Fruit fly (Drosophila melanogaster) whole organism, pupa: Measurements from ENCODE around the gene CG42537.

Source experiments
- CG10348 ChIP-seq: fragments of 200-800 bp; sonication (Bioruptor generic); IDR thresholded peaks from 2 replicates; pipeline ENCODE4 v1.3.6; 2022; ENCODE audit warnings: missing biosample characterization, missing genetic modification characterization
- CG12605 ChIP-seq: fragments of 200-800 bp; sonication (Bioruptor generic); IDR thresholded peaks from 2 replicates; pipeline ENCODE4 v1.3.6; 2022; ENCODE audit warnings: missing biosample characterization, missing genetic modification characterization
- CG13204 ChIP-seq: fragments of 200-800 bp; sonication (Bioruptor generic); optimal IDR thresholded peaks from 2 replicates; lab custom pipeline; 2018; ENCODE audit warnings: missing biosample characterization, mild to moderate bottlenecking, missing genetic modification characterization, moderate library complexity
- CG14655 ChIP-seq: fragments of 200-800 bp; sonication (Bioruptor generic); optimal IDR thresholded peaks from 3 replicates; lab custom pipeline; 2017; ENCODE audit warnings: mild to moderate bottlenecking, missing biosample characterization, missing genetic modification reagents, missing genetic modification characterization
- CG15710 ChIP-seq: fragments of 200-800 bp; sonication (Bioruptor generic); optimal IDR thresholded peaks from 2 replicates; lab custom pipeline; 2018; ENCODE audit warnings: missing biosample characterization, mild to moderate bottlenecking, missing genetic modification characterization, moderate library complexity
- CG17806 ChIP-seq: fragments of 200-800 bp; sonication (Bioruptor generic); optimal IDR thresholded peaks from 2 replicates; lab custom pipeline; 2018; ENCODE audit warnings: missing biosample characterization, mild to moderate bottlenecking, missing genetic modification characterization, moderate library complexity
- CG32121 ChIP-seq: fragments of 200-800 bp; sonication (Bioruptor generic); IDR thresholded peaks from 2 replicates; pipeline ENCODE4 v1.3.6; 2022; ENCODE audit warnings: missing biosample characterization, missing genetic modification characterization
- CG34367 ChIP-seq: fragments of 200-800 bp; sonication (Bioruptor generic); optimal IDR thresholded peaks from 2 replicates; lab custom pipeline; 2018; ENCODE audit warnings: missing biosample characterization, mild to moderate bottlenecking, missing genetic modification characterization
- CG4496 ChIP-seq: fragments of 200-800 bp; sonication (Bioruptor generic); IDR thresholded peaks from 3 replicates; pipeline ENCODE4 v1.3.6; 2022; ENCODE audit warnings: missing biosample characterization, missing genetic modification characterization
- CG8159 ChIP-seq: fragments of 200-800 bp; sonication (Bioruptor generic); optimal IDR thresholded peaks from 3 replicates; lab custom pipeline; 2018; ENCODE audit warnings: missing biosample characterization, mild to moderate bottlenecking, missing genetic modification characterization, moderate library complexity
- CG8301 ChIP-seq: fragments of 200-800 bp; sonication (Bioruptor generic); optimal IDR thresholded peaks from 2 replicates; lab custom pipeline; 2018; ENCODE audit warnings: missing biosample characterization, mild to moderate bottlenecking, missing genetic modification characterization
- CG9948 ChIP-seq: fragments of 200-800 bp; sonication (Bioruptor generic); optimal IDR thresholded peaks from 2 replicates; lab custom pipeline; 2018; ENCODE audit warnings: missing biosample characterization, mild to moderate bottlenecking, missing genetic modification characterization, moderate library complexity
- D1 ChIP-seq: fragments of 200-800 bp; sonication (Bioruptor generic); optimal IDR thresholded peaks from 2 replicates; lab custom pipeline; 2018; ENCODE audit warnings: missing biosample characterization, mild to moderate bottlenecking, missing genetic modification characterization, moderate library complexity
- EcR ChIP-seq: fragments of 200-800 bp; sonication (Bioruptor generic); optimal IDR thresholded peaks from 3 replicates; lab custom pipeline; 2019; ENCODE audit warnings: missing biosample characterization, missing genetic modification characterization, mild to moderate bottlenecking, moderate library complexity, missing genetic modification reagents
- Ets98B ChIP-seq: fragments of 200-800 bp; sonication (Bioruptor generic); IDR thresholded peaks from 2 replicates; pipeline ENCODE4 v1.3.6; 2022; ENCODE audit warnings: missing biosample characterization, missing genetic modification characterization
- Pif1A ChIP-seq: fragments of 200-800 bp; sonication (Bioruptor generic); optimal IDR thresholded peaks from 3 replicates; lab custom pipeline; 2016; ENCODE audit warnings: missing biosample characterization, missing genetic modification characterization
- Pif1B ChIP-seq: fragments of 200-800 bp; sonication (Bioruptor generic); optimal IDR thresholded peaks from 3 replicates; lab custom pipeline; 2016; ENCODE audit warnings: missing biosample characterization, missing genetic modification characterization
- Snoo ChIP-seq: fragments of 200-800 bp; sonication (Bioruptor generic); optimal IDR thresholded peaks from 3 replicates; lab custom pipeline; 2017; ENCODE audit warnings: missing biosample characterization, mild to moderate bottlenecking, missing genetic modification characterization, inconsistent platforms
- fd96Ca ChIP-seq: fragments of 200-800 bp; sonication (Bioruptor generic); IDR thresholded peaks from 3 replicates; pipeline ENCODE4 v1.3.6; 2022; ENCODE audit warnings: missing biosample characterization, missing genetic modification characterization
- gl ChIP-seq: fragments of 200-800 bp; sonication (Bioruptor generic); optimal IDR thresholded peaks from 2 replicates; lab custom pipeline; 2018; ENCODE audit warnings: missing biosample characterization, mild to moderate bottlenecking, missing genetic modification characterization
- rn ChIP-seq: fragments of 200-800 bp; sonication (Bioruptor generic); IDR thresholded peaks from 2 replicates; pipeline ENCODE4 v1.3.6; 2022; ENCODE audit warnings: missing biosample characterization, missing genetic modification characterization

Gene CG42537

DNA sequence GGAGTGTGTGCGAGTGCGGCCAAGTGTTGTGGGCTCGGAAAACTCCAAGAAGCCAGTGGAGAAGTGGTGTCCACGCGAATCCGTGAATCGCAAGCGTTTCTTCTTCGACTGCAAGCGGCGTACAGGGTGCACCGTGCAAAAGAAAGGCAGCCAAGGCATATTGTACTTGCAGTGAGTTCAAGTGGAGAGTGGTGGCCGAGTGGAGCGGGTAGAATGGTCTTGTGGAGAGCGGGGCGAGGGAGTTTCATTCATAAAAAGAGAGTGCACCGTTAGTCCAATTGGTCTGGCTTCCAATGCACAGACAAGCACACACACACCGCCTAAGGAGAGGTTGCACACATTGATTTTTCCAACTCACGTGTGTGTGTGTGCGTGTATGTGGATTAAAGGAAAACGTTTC lies 26.4 kb upstream of the CG42537 start:
- TF ChIP-seq CG4496 (GFP tag; lab: Robert Waterston, UW) (peak; percentile 16; the same call in 1 of the 3 replicates), CG10348 (GFP tag; lab: Robert Waterston, UW) (no peak), EcR (peak; percentile 23)

DNA sequence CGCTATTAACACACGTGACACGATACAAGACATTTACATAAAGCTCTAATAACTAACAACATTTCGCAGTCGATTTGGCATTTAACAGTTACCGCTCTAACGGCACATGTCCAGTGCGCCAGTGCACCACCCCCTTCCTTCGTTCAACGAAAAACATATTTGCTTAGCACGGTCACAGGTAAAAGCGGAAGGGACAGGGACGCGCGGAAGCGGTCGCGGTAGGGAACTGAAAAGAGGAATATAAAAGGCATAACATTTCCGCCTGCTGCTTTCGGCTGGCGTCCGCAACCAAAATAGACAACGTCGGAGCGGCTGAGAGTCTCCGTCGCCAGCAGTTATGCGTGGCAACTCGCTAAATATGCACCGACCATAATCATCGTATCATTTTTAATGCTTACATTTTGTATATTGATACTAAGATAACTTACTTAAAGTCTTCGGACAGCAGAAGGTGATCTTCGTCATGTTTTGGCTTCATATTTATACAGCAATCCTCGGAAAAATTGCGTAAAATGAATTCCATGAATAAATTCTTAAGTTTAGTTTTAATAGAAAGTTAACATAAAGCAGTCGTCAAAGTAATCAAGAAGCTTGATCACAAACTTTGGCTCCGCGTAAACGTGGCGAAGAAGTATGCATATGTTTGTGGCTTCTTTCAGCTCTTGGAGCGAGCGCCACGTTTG lies 25.8 kb upstream of the CG42537 start:
- TF ChIP-seq Pif1B (GFP tag; lab: Kevin White, UChicago) (peak; percentile 27), Pif1A (peak; percentile 59), CG8159 (tag; lab: Kevin White, UChicago) (peak; percentile 30), CG12605 (no peak), rn (GFP tag; lab: Robert Waterston, UW) (no peak), CG14655 (peak; percentile 80), EcR (no peak), CG13204 (GFP tag; lab: Kevin White, UChicago) (no peak), fd96Ca (GFP tag; lab: Robert Waterston, UW) (peak; percentile 46; the same call in 1 of the 3 replicates), CG34367 (peak; percentile 6), gl (tag; lab: Kevin White, UChicago) (no peak), CG15710 (tag; lab: Kevin White, UChicago) (peak; percentile 26), CG8301 (tag; lab: Kevin White, UChicago) (peak; percentile 75), CG17806 (tag; lab: Kevin White, UChicago) (peak; percentile 31), CG10348 (GFP tag; lab: Robert Waterston, UW) (no peak), CG32121 (GFP tag; lab: Robert Waterston, UW) (peak; percentile 54; the same call in 1 of the 2 replicates), D1 (tag; lab: Kevin White, UChicago) (no peak), Ets98B (0 out of 2 replicates have a peak, but pooled peaks have one; percentile 22), Snoo (no peak), CG4496 (GFP tag; lab: Robert Waterston, UW) (0 out of 3 replicates have a peak, but pooled peaks have one; percentile 5), CG9948 (tag; lab: Kevin White, UChicago) (peak; percentile 30)

DNA sequence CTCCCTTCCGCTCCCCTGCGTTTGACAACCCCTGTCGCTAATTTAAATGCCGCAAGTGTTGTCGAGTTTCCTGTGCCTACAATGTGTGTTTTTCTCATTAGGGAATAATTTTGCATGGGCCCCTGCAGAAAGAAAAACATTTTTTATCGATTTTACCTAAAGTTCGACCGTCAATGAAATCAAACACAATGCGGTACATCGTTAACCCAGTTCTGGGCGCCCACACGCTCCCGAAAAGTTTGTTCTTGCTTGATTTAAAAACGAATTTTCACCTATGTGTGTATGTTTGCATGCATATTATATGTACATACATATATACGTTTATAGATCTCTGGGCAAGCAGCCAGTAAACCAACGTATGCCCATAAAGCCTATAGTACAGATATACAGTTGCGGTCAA lies 25.2 kb upstream of the CG42537 start:
- TF ChIP-seq rn (GFP tag; lab: Robert Waterston, UW) (no peak), CG8301 (tag; lab: Kevin White, UChicago) (no peak), CG17806 (tag; lab: Kevin White, UChicago) (no peak), CG9948 (tag; lab: Kevin White, UChicago) (no peak), CG10348 (GFP tag; lab: Robert Waterston, UW) (no peak), CG32121 (GFP tag; lab: Robert Waterston, UW) (no peak), D1 (tag; lab: Kevin White, UChicago) (no peak), CG14655 (no peak), CG8159 (tag; lab: Kevin White, UChicago) (no peak), Ets98B (no peak), Pif1B (GFP tag; lab: Kevin White, UChicago) (no peak), CG15710 (tag; lab: Kevin White, UChicago) (no peak), Pif1A (no peak), Snoo (no peak)

DNA sequence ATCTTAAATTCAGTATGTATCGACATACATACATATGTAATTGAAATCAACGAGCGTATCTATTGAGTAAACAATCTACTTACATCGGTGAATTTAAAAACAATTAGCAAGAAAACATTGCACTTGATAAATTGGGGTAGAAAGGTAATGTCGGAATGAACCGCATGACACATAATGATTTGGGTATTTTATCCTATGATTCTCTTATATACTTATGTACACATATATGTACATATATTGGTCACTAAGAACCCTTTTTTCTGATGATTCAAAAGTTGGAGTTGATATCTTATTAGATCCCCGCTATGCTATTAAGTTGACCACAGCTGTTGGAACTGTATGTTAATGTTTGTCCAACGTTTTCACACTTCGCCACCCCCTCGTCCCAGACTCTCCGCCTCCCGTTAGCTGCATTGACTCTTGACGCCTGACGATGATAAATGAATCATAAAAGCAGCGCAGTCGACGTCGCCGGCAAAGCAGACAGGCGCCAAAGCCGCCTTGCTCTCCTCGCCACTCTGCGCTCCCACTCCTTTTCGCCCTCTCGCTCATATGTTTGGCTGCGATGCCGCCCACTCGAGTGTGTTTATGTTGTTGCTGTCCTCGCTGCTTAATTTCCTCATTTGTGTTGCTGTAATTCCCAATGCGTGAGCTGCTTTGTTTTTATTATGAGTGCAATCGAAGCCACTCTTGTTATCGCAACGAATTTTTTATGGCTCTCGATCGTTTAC lies 24.5 kb upstream of the CG42537 start:
- TF ChIP-seq CG14655 (peak; percentile 77), CG10348 (GFP tag; lab: Robert Waterston, UW) (0 out of 2 replicates have a peak, but pooled peaks have one; percentile 19), Pif1B (GFP tag; lab: Kevin White, UChicago) (no peak), Snoo (no peak), CG8159 (tag; lab: Kevin White, UChicago) (peak; percentile 50), fd96Ca (GFP tag; lab: Robert Waterston, UW) (no peak), rn (GFP tag; lab: Robert Waterston, UW) (no peak), CG8301 (tag; lab: Kevin White, UChicago) (peak; percentile 69), CG17806 (tag; lab: Kevin White, UChicago) (peak; percentile 31), CG4496 (GFP tag; lab: Robert Waterston, UW) (peak; percentile 60; the same call in 2 of the 3 replicates), D1 (tag; lab: Kevin White, UChicago) (no peak), CG15710 (tag; lab: Kevin White, UChicago) (peak; percentile 43), CG32121 (GFP tag; lab: Robert Waterston, UW) (peak; percentile 37; the same call in 1 of the 2 replicates), gl (tag; lab: Kevin White, UChicago) (no peak), EcR (peak; percentile 24), Pif1A (no peak), Ets98B (no peak; the same call in 1 of the 2 replicates), CG9948 (tag; lab: Kevin White, UChicago) (peak; percentile 54), CG12605 (no peak), CG34367 (peak; percentile 36), CG13204 (GFP tag; lab: Kevin White, UChicago) (peak; percentile 28)

DNA sequence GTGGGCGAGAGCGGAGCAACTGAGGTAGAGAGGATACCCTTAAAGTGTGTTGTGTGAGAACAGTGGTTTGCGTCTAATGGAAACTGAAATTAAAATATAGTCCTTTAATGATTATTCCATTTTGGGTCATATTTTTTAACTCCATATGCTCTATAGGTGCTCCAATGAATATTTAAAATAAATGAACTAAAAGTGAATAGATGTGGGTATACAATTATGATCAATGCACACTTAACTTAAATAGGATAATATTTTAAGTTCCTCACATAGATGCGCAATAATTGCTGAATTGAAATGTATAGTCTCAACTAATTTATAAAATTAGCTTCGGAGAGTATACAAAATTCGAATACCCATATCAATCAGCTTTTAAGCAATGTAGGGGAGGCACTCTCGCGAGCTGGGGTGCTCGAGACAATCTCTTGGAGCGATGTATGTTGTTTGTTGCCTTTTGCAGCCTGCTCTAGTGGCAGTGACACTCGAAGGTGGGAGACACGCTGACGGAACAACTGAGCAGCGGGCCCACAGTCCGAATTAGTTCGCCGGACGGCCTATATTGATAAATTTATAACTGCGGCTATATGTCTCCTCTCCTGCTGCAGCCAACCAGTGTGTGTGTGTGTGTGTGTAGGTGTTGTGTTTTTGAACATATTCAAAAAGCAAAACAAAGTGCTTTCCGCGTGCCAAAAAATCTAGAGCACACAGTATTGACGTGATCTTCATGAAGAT lies 23.8 kb upstream of the CG42537 start:
- TF ChIP-seq CG15710 (tag; lab: Kevin White, UChicago) (peak; percentile 71), CG8159 (tag; lab: Kevin White, UChicago) (peak; percentile 84), CG14655 (no peak), Pif1B (GFP tag; lab: Kevin White, UChicago) (peak; percentile 73), EcR (no peak), CG34367 (peak; percentile 70), Pif1A (peak; percentile 82), Ets98B (no peak; the same call in 1 of the 2 replicates), CG10348 (GFP tag; lab: Robert Waterston, UW) (no peak), CG9948 (tag; lab: Kevin White, UChicago) (peak; percentile 79), Snoo (peak; percentile 65), CG13204 (GFP tag; lab: Kevin White, UChicago) (no peak), CG17806 (tag; lab: Kevin White, UChicago) (peak; percentile 79), D1 (tag; lab: Kevin White, UChicago) (peak; percentile 39), CG4496 (GFP tag; lab: Robert Waterston, UW) (peak; percentile 72; the same call in 2 of the 3 replicates), CG12605 (no peak), fd96Ca (GFP tag; lab: Robert Waterston, UW) (no peak), gl (tag; lab: Kevin White, UChicago) (peak; percentile 39), rn (GFP tag; lab: Robert Waterston, UW) (no peak), CG32121 (GFP tag; lab: Robert Waterston, UW) (peak; percentile 54), CG8301 (tag; lab: Kevin White, UChicago) (peak; percentile 82)
